Worm (Caenorhabditis elegans): ENCODE data around the gene EGAP5.1.

DNA sequence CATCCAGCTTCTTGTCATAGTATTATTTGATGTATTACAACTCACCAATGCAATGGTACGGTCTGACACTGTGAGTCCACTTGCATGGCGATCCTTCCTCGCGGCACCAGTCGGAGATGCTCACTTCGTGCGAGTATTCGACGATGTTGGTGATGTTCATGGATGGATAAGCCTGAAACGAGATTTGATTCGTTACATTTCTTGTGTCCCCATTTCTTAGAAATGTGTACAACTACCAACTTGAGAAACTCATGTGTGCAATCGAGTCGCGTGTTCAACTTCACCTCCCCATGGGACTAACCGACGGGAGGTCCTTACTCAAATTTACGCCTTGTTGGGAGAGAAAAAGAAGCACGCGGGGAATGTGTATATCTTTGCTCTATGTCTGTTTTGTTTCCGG, 47.3 kb upstream of the EGAP5.1 start:
- TF ChIP-seq ztf-11 (tag; optimal IDR thresholded peaks at IDR 0.05) (no peak), snpc-4 (tag; optimal IDR thresholded peaks at IDR 0.05) (no peak), mep-1 (tag; optimal IDR thresholded peaks at IDR 0.05) (no peak), unc-62 (GFP tag; optimal IDR thresholded peaks at IDR 0.05) (no peak), blmp-1 (tag; optimal IDR thresholded peaks at IDR 0.05) (no peak), nhr-28 (tag; optimal IDR thresholded peaks at IDR 0.05) (no peak), nhr-237 (tag; optimal IDR thresholded peaks at IDR 0.05) (no peak), elt-3 (tag; optimal IDR thresholded peaks at IDR 0.05) (no peak), unc-39 (tag; optimal IDR thresholded peaks at IDR 0.05) (no peak), nhr-12 (tag; optimal IDR thresholded peaks at IDR 0.05) (no peak)

All from whole organism, mixed stage, embryonic.